Fruit fly (Drosophila melanogaster) whole organism, pupa: ENCODE data around the gene scf.

Experiments used
- CG13204 ChIP-seq: fragments of 200-800 bp; sonication (Bioruptor generic); optimal IDR thresholded peaks from 2 replicates; lab custom pipeline; 2018; ENCODE audit warnings: missing biosample characterization, mild to moderate bottlenecking, missing genetic modification characterization, moderate library complexity
- CG15710 ChIP-seq: fragments of 200-800 bp; sonication (Bioruptor generic); optimal IDR thresholded peaks from 2 replicates; lab custom pipeline; 2018; ENCODE audit warnings: missing biosample characterization, mild to moderate bottlenecking, missing genetic modification characterization, moderate library complexity
- CG32121 ChIP-seq: fragments of 200-800 bp; sonication (Bioruptor generic); IDR thresholded peaks from 2 replicates; pipeline ENCODE4 v1.3.6; 2022; ENCODE audit warnings: missing biosample characterization, missing genetic modification characterization
- CG4496 ChIP-seq: fragments of 200-800 bp; sonication (Bioruptor generic); IDR thresholded peaks from 3 replicates; pipeline ENCODE4 v1.3.6; 2022; ENCODE audit warnings: missing biosample characterization, missing genetic modification characterization
- CG8301 ChIP-seq: fragments of 200-800 bp; sonication (Bioruptor generic); optimal IDR thresholded peaks from 2 replicates; lab custom pipeline; 2018; ENCODE audit warnings: missing biosample characterization, mild to moderate bottlenecking, missing genetic modification characterization
- D1 ChIP-seq: fragments of 200-800 bp; sonication (Bioruptor generic); optimal IDR thresholded peaks from 2 replicates; lab custom pipeline; 2018; ENCODE audit warnings: missing biosample characterization, mild to moderate bottlenecking, missing genetic modification characterization, moderate library complexity
- EcR ChIP-seq: fragments of 200-800 bp; sonication (Bioruptor generic); optimal IDR thresholded peaks from 3 replicates; lab custom pipeline; 2019; ENCODE audit warnings: missing biosample characterization, missing genetic modification characterization, mild to moderate bottlenecking, moderate library complexity, missing genetic modification reagents
- Pif1A ChIP-seq: fragments of 200-800 bp; sonication (Bioruptor generic); optimal IDR thresholded peaks from 3 replicates; lab custom pipeline; 2016; ENCODE audit warnings: missing biosample characterization, missing genetic modification characterization
- gl ChIP-seq: fragments of 200-800 bp; sonication (Bioruptor generic); optimal IDR thresholded peaks from 2 replicates; lab custom pipeline; 2018; ENCODE audit warnings: missing biosample characterization, mild to moderate bottlenecking, missing genetic modification characterization

dm6 chr3L:1294835-1295234 is 3.6 kb upstream of the scf start:
- TF ChIP-seq CG32121 = no peak
- no peak for TF ChIP-seq CG13204 (GFP tag; lab: Kevin White, UChicago)
- no peak for TF ChIP-seq CG8301 (tag; lab: Kevin White, UChicago)
- TF ChIP-seq CG4496 (GFP tag; lab: Robert Waterston, UW) = no peak
- TF ChIP-seq Pif1A = no peak
- TF ChIP-seq D1 (tag; lab: Kevin White, UChicago) = no peak
- no peak for TF ChIP-seq gl (tag; lab: Kevin White, UChicago)
- TF ChIP-seq EcR (GFP tag; lab: Kevin White, UChicago) = no peak
- no peak for TF ChIP-seq CG15710
